Fruit fly (Drosophila melanogaster) whole organism, embryonic: ENCODE measurements around the gene und.

Experiments
- Abd-B ChIP-seq: fragments of 200-800 bp; sonication (Bioruptor generic); optimal IDR thresholded peaks from 2 replicates; lab custom pipeline; 2018; ENCODE audit warnings: missing biosample characterization, mild to moderate bottlenecking, missing genetic modification characterization, moderate library complexity
- CG11456 ChIP-seq: fragments of 200-800 bp; sonication (Bioruptor generic); IDR thresholded peaks from 3 replicates; pipeline ENCODE4 v1.3.6; 2022; ENCODE audit warnings: missing biosample characterization, missing genetic modification characterization
- CG12236 ChIP-seq: fragments of 200-800 bp; sonication (Bioruptor generic); optimal IDR thresholded peaks from 2 replicates; lab custom pipeline; 2016; ENCODE audit warnings: missing biosample characterization, missing genetic modification characterization
- CG12769 ChIP-seq: fragments of 200-800 bp; sonication (Bioruptor generic); optimal IDR thresholded peaks from 2 replicates; lab custom pipeline; 2019; ENCODE audit warnings: missing biosample characterization, mild to moderate bottlenecking, missing genetic modification characterization, moderate library complexity
- CG14860 ChIP-seq: fragments of 200-800 bp; sonication (Bioruptor generic); IDR thresholded peaks from 3 replicates; pipeline ENCODE4 v1.3.6; 2022; ENCODE audit warnings: missing biosample characterization, missing genetic modification characterization; ENCODE audit not compliant: partially characterized antibody
- CG15601 ChIP-seq: fragments of 200-800 bp; sonication (Bioruptor generic); optimal IDR thresholded peaks from 3 replicates; lab custom pipeline; 2019; ENCODE audit warnings: missing biosample characterization, mild to moderate bottlenecking, missing genetic modification characterization, moderate library complexity
- CG18599 ChIP-seq: fragments of 200-800 bp; sonication (Bioruptor generic); optimal IDR thresholded peaks from 3 replicates; lab custom pipeline; 2017; ENCODE audit warnings: missing biosample characterization, missing genetic modification characterization, mild to moderate bottlenecking, moderate library complexity, missing genetic modification reagents
- CG18764 ChIP-seq: fragments of 200-800 bp; sonication (Bioruptor generic); optimal IDR thresholded peaks from 3 replicates; lab custom pipeline; 2016; ENCODE audit warnings: missing biosample characterization, missing genetic modification characterization
- CG4360 ChIP-seq: fragments of 200-800 bp; sonication (Bioruptor generic); IDR thresholded peaks from 2 replicates; pipeline ENCODE4 v1.3.6; 2022; ENCODE audit warnings: missing biosample characterization, missing genetic modification characterization
- CG4404 ChIP-seq: fragments of 200-800 bp; sonication (Bioruptor generic); IDR thresholded peaks from 2 replicates; pipeline ENCODE4 v1.3.6; 2022; ENCODE audit warnings: missing biosample characterization, missing genetic modification characterization
- CG6854 ChIP-seq: fragments of 200-800 bp; sonication (Bioruptor generic); optimal IDR thresholded peaks from 3 replicates; lab custom pipeline; 2017; ENCODE audit warnings: missing biosample characterization, mild to moderate bottlenecking, missing genetic modification characterization
- CG7786 ChIP-seq: fragments of 200-800 bp; sonication (Bioruptor generic); optimal IDR thresholded peaks from 2 replicates; lab custom pipeline; 2016; ENCODE audit warnings: missing biosample characterization, missing genetic modification characterization
- CoRest ChIP-seq: fragments of 200-800 bp; sonication (Bioruptor generic); optimal IDR thresholded peaks from 3 replicates; lab custom pipeline; 2018; ENCODE audit warnings: missing biosample characterization, mild to moderate bottlenecking, missing genetic modification characterization, moderate library complexity
- D19A ChIP-seq: fragments of 200-800 bp; optimal IDR thresholded peaks from 3 replicates; lab custom pipeline; 2019; ENCODE audit warnings: missing biosample characterization, mild to moderate bottlenecking, missing genetic modification characterization, moderate library complexity
- D19B ChIP-seq: fragments of 200-800 bp; sonication (Bioruptor generic); optimal IDR thresholded peaks from 2 replicates; lab custom pipeline; 2017; ENCODE audit warnings: missing biosample characterization, mild to moderate bottlenecking, missing genetic modification characterization
- Dad ChIP-seq: fragments of 200-800 bp; sonication (Bioruptor generic); optimal IDR thresholded peaks from 3 replicates; lab custom pipeline; 2016; ENCODE audit warnings: missing biosample characterization, missing genetic modification characterization
- Dek ChIP-seq: fragments of 200-800 bp; sonication (Bioruptor generic); optimal IDR thresholded peaks from 3 replicates; lab custom pipeline; 2019; ENCODE audit warnings: missing biosample characterization, mild to moderate bottlenecking, missing genetic modification characterization, moderate library complexity
- Dref ChIP-seq: fragments of 200-800 bp; sonication (Bioruptor generic); IDR thresholded peaks from 2 replicates; pipeline ENCODE4 v1.3.6; 2022; ENCODE audit warnings: missing biosample characterization, missing genetic modification characterization
- E2f1 ChIP-seq: fragments of 200-800 bp; sonication (Bioruptor generic); IDR thresholded peaks from 2 replicates; pipeline ENCODE4 v1.3.6; 2022; ENCODE audit warnings: missing biosample characterization, missing genetic modification characterization
- Hmr ChIP-seq: fragments of 200-800 bp; sonication (Bioruptor generic); optimal IDR thresholded peaks from 3 replicates; lab custom pipeline; 2017; ENCODE audit warnings: mild to moderate bottlenecking, missing biosample characterization, missing genetic modification reagents, missing genetic modification characterization
- Max ChIP-seq: fragments of 200-800 bp; sonication (Bioruptor generic); optimal IDR thresholded peaks from 2 replicates; lab custom pipeline; 2016; ENCODE audit warnings: missing biosample characterization, mild to moderate bottlenecking, missing genetic modification characterization
- NFAT ChIP-seq: fragments of 200-800 bp; sonication (Bioruptor generic); IDR thresholded peaks from 2 replicates; pipeline ENCODE4 v1.3.6; 2022; ENCODE audit warnings: missing biosample characterization, missing genetic modification characterization
- NK7.1 ChIP-seq: fragments of 200-800 bp; sonication (Bioruptor generic); optimal IDR thresholded peaks from 3 replicates; lab custom pipeline; 2016; ENCODE audit warnings: missing biosample characterization, missing genetic modification characterization
- Neu2 ChIP-seq: fragments of 200-800 bp; sonication (Bioruptor generic); optimal IDR thresholded peaks from 3 replicates; lab custom pipeline; 2016; ENCODE audit warnings: missing biosample characterization, missing genetic modification characterization, borderline replicate concordance
- NfI ChIP-seq: fragments of 200-800 bp; sonication (Bioruptor generic); optimal IDR thresholded peaks from 3 replicates; lab custom pipeline; 2018; ENCODE audit warnings: missing biosample characterization, mild to moderate bottlenecking, missing genetic modification characterization, moderate library complexity
- TFAM ChIP-seq: fragments of 200-800 bp; sonication (Bioruptor generic); optimal IDR thresholded peaks from 2 replicates; lab custom pipeline; 2017; ENCODE audit warnings: missing biosample characterization, missing genetic modification characterization, inconsistent platforms
- Vsx1 ChIP-seq: fragments of 200-800 bp; sonication (Bioruptor generic); optimal IDR thresholded peaks from 2 replicates; lab custom pipeline; 2017; ENCODE audit warnings: missing biosample characterization, mild to moderate bottlenecking, missing genetic modification characterization, missing genetic modification reagents
- Xrp1 ChIP-seq: fragments of 200-800 bp; sonication (Bioruptor generic); IDR thresholded peaks from 2 replicates; pipeline ENCODE4 v1.3.6; 2022; ENCODE audit warnings: missing biosample characterization, missing genetic modification characterization
- ara ChIP-seq: fragments of 200-800 bp; sonication (Bioruptor generic); IDR thresholded peaks from 2 replicates; pipeline ENCODE4 v1.3.6; 2022; ENCODE audit warnings: missing biosample characterization, missing genetic modification characterization
- caup ChIP-seq: fragments of 200-800 bp; sonication (Bioruptor generic); optimal IDR thresholded peaks from 3 replicates; lab custom pipeline; 2017; ENCODE audit warnings: missing biosample characterization, mild to moderate bottlenecking, missing genetic modification characterization, moderate library complexity; ENCODE audit not compliant: severe bottlenecking
- chn ChIP-seq: fragments of 200-800 bp; sonication (Bioruptor generic); optimal IDR thresholded peaks from 2 replicates; lab custom pipeline; 2016; ENCODE audit warnings: missing biosample characterization, missing genetic modification characterization
- corto ChIP-seq: fragments of 200-800 bp; sonication (Bioruptor generic); optimal IDR thresholded peaks from 2 replicates; lab custom pipeline; 2016; ENCODE audit warnings: missing biosample characterization, mild to moderate bottlenecking, missing genetic modification characterization, moderate library complexity
- crp ChIP-seq, 2 experiments: fragments of 200-800 bp; sonication (Bioruptor generic); optimal IDR thresholded peaks; 2 replicates in 1 of 2; 3 replicates in 1 of 2; lab custom pipeline; 2017; ENCODE audit warnings: missing biosample characterization in 2 of 2, missing genetic modification characterization in 2 of 2, mild to moderate bottlenecking in 1 of 2, moderate library complexity in 1 of 2
- dmrt99B ChIP-seq: fragments of 200-800 bp; sonication (Bioruptor generic); optimal IDR thresholded peaks from 2 replicates; lab custom pipeline; 2018; ENCODE audit warnings: missing biosample characterization, mild to moderate bottlenecking, missing genetic modification characterization, moderate library complexity
- emc ChIP-seq: fragments of 200-800 bp; sonication (Bioruptor generic); optimal IDR thresholded peaks from 2 replicates; lab custom pipeline; 2016; ENCODE audit warnings: missing biosample characterization, missing genetic modification characterization
- esg ChIP-seq: fragments of 200-800 bp; sonication (Bioruptor generic); conservative IDR thresholded peaks from 2 replicates; pipeline ENCODE4 v1.3.6; 2022; ENCODE audit warnings: missing biosample characterization, missing genetic modification characterization
- eve ChIP-seq, 2 experiments: fragments of >200 bp; optimal IDR thresholded peaks; 2 replicates each; lab custom pipeline; 2017; ENCODE audit warnings: missing biosample characterization in 2 of 2, missing genetic modification characterization in 2 of 2
- exex ChIP-seq: fragments of 200-800 bp; sonication (Bioruptor generic); optimal IDR thresholded peaks from 4 replicates; lab custom pipeline; 2018; ENCODE audit warnings: missing biosample characterization, mild to moderate bottlenecking, missing genetic modification characterization, moderate library complexity
- her ChIP-seq: fragments of 200-800 bp; sonication (Bioruptor generic); optimal IDR thresholded peaks from 2 replicates; lab custom pipeline; 2016; ENCODE audit warnings: missing biosample characterization, missing genetic modification characterization
- insv ChIP-seq, 2 experiments: fragments of 200-800 bp; sonication (Bioruptor generic); optimal IDR thresholded peaks; 3 replicates each; lab custom pipeline; 2016 to 2018; ENCODE audit warnings: missing biosample characterization in 2 of 2, missing genetic modification characterization in 2 of 2
- lola ChIP-seq, 3 experiments: fragments of >200 bp in 2 of 3; fragments of 200-800 bp in 1 of 3; sonication (Bioruptor generic) in 1 of 3; optimal IDR thresholded peaks; 2 replicates each; lab custom pipeline; 2017 to 2019; ENCODE audit warnings: missing biosample characterization in 3 of 3, missing genetic modification characterization in 3 of 3, mild to moderate bottlenecking in 1 of 3, moderate library complexity in 1 of 3
- luna ChIP-seq: fragments of 200-800 bp; sonication (Bioruptor generic); optimal IDR thresholded peaks from 2 replicates; lab custom pipeline; 2016; ENCODE audit warnings: missing biosample characterization, missing genetic modification characterization
- otp ChIP-seq: fragments of 200-800 bp; sonication (Bioruptor generic); IDR thresholded peaks from 3 replicates; pipeline ENCODE4, ENCODE4 v1.3.6; 2022; ENCODE audit warnings: missing biosample characterization, missing genetic modification characterization
- rib ChIP-seq: fragments of 200-800 bp; sonication (Bioruptor generic); IDR thresholded peaks from 2 replicates; pipeline ENCODE4 v1.3.6; 2022; ENCODE audit warnings: missing biosample characterization, missing genetic modification characterization
- ro ChIP-seq: fragments of 200-800 bp; sonication (Bioruptor generic); IDR thresholded peaks from 2 replicates; pipeline ENCODE4 v1.3.6; 2022; ENCODE audit warnings: missing biosample characterization, missing genetic modification characterization
- sd ChIP-seq: fragments of 200-800 bp; sonication (Bioruptor generic); optimal IDR thresholded peaks from 3 replicates; lab custom pipeline; 2018; ENCODE audit warnings: missing biosample characterization, mild to moderate bottlenecking, missing genetic modification characterization, moderate library complexity
- sima ChIP-seq: fragments of 200-800 bp; sonication (Bioruptor generic); optimal IDR thresholded peaks from 2 replicates; lab custom pipeline; 2016; ENCODE audit warnings: missing biosample characterization, missing genetic modification characterization
- so ChIP-seq: fragments of 200-800 bp; sonication (Bioruptor generic); IDR thresholded peaks from 3 replicates; pipeline ENCODE4 v1.3.6; 2022; ENCODE audit warnings: missing biosample characterization, missing genetic modification characterization
- sob ChIP-seq: fragments of 200-800 bp; sonication (Bioruptor generic); IDR thresholded peaks from 2 replicates; pipeline ENCODE4 v1.3.6; 2022; ENCODE audit warnings: missing biosample characterization, missing genetic modification characterization
- toy ChIP-seq: fragments of 200-800 bp; sonication (Bioruptor generic); IDR thresholded peaks from 2 replicates; pipeline ENCODE4 v1.3.6; 2022; ENCODE audit warnings: missing biosample characterization, missing genetic modification characterization
- ttk ChIP-seq: fragments of 200-800 bp; sonication (Bioruptor generic); IDR thresholded peaks from 2 replicates; pipeline ENCODE4 v2.1.2; 2022; ENCODE audit warnings: missing biosample characterization, missing genetic modification characterization
- usp ChIP-seq: fragments of >200 bp; optimal IDR thresholded peaks from 2 replicates; lab custom pipeline; 2017; ENCODE audit warnings: missing biosample characterization, missing genetic modification characterization

Gene und

dm6 chr2L:9779147-9779546 lies 16.0 kb downstream of the und start (continued):
- TF ChIP-seq her (no peak), sima (no peak), TFAM (GFP tag; lab: Kevin White, UChicago) (no peak), exex (tag; lab: Kevin White, UChicago) (no peak), D19B (GFP tag; lab: Kevin White, UChicago) (peak; percentile 62), Xrp1 (GFP tag; lab: Robert Waterston, UW) (peak; percentile 33; the same call in 1 of the 2 replicates), CG11456 (GFP tag; lab: Robert Waterston, UW) (no peak), CG4404 (no peak), Hmr (peak; percentile 75), ro (no peak), Max (GFP tag; lab: Kevin White, UChicago) (no peak), Abd-B (no peak), CG7786 (peak; percentile 30), NFAT (GFP tag; lab: Robert Waterston, UW) (no peak), Dad (GFP tag; lab: Kevin White, UChicago) (no peak), corto (GFP tag; lab: Kevin White, UChicago) (no peak), usp (GFP tag; lab: Kevin White, UChicago) (no peak), NfI (no peak), toy (GFP tag; lab: Robert Waterston, UW) (no peak), Neu2 (no peak), esg (GFP tag; lab: Robert Waterston, UW) (no peak), lola (GFP tag; optimal IDR thresholded peaks at IDR 0.05; lab: Kevin White, UChicago) (no peak), NK7.1 (GFP tag; lab: Kevin White, UChicago) (no peak), chn (GFP tag; lab: Kevin White, UChicago) (no peak), CG18599 (peak; percentile 55), ttk (GFP tag; lab: Robert Waterston, UW) (no peak), ara (no peak), eve (GFP tag; optimal IDR thresholded peaks at IDR 0.05; lab: Kevin White, UChicago) (no peak), so (GFP tag; lab: Robert Waterston, UW) (no peak), CG6854 (no peak), D19A (tag; lab: Kevin White, UChicago) (no peak), Vsx1 (GFP tag; lab: Kevin White, UChicago) (no peak), CG4360 (no peak), sob (GFP tag; lab: Robert Waterston, UW) (0 out of 2 replicates have a peak, but pooled peaks have one; percentile 6), CoRest (peak; percentile 57), otp (GFP tag; lab: Robert Waterston, UW) (no peak), CG15601 (no peak), rib (GFP tag; lab: Robert Waterston, UW) (no peak), insv (GFP tag; optimal IDR thresholded peaks at IDR 0.05; lab: Kevin White, UChicago) (no peak), CG12769 (tag; lab: Kevin White, UChicago) (peak; percentile 71), crp (GFP tag; optimal IDR thresholded peaks at IDR 0.05; lab: Kevin White, UChicago) (no peak), sd (tag; lab: Kevin White, UChicago) (peak; percentile 44), caup (GFP tag; lab: Kevin White, UChicago) (no peak), E2f1 (GFP tag; lab: Robert Waterston, UW) (no peak), CG12236 (GFP tag; lab: Kevin White, UChicago) (no peak), luna (GFP tag; lab: Kevin White, UChicago) (no peak), CG18764 (GFP tag; lab: Kevin White, UChicago) (no peak), emc (GFP tag; lab: Kevin White, UChicago) (no peak), CG14860 (GFP tag; lab: Robert Waterston, UW) (no peak), Dek (tag; lab: Kevin White, UChicago) (no peak), Dref (no peak), dmrt99B (no peak)
